Worm (Caenorhabditis elegans) whole organism, dauer: ENCODE results near the gene srv-14.

Experiments
- unc-62 ChIP-seq: sonication (generic microtip); optimal IDR thresholded peaks from 2 replicates; lab custom pipeline; 2017; ENCODE audit warnings: missing biosample characterization, missing genetic modification reagents, missing genetic modification characterization

Gene srv-14

ce11 chrIV:15894133-15894532 is at the start of gene srv-14:
Gene srv-14, minus strand, starts transcription at chrIV:15894233.
- TF ChIP-seq unc-62 (GFP tag; lab: Kevin White, UChicago): no peak

- no peak for TF ChIP-seq unc-62 (GFP tag; lab: Kevin White, UChicago)
Observed at ce11 chrIV:15941403-15941802, 47.4 kb upstream of the srv-14 start, which contains the start of gene Y105C5B.11. Gene Y105C5B.11, minus strand, starts transcription at chrIV:15941503.

ce11 chrIV:15940811-15941210 is 46.8 kb upstream of the srv-14 start:
- no peak for TF ChIP-seq unc-62 (GFP tag; lab: Kevin White, UChicago)

- no peak for TF ChIP-seq unc-62 (GFP tag; lab: Kevin White, UChicago)
Observed at ce11 chrIV:15938471-15938870, 44.4 kb upstream of the srv-14 start.

ce11 chrIV:15937088-15937487 is 43.1 kb upstream of the srv-14 start:
- TF ChIP-seq unc-62 (GFP tag; lab: Kevin White, UChicago): no peak

- TF ChIP-seq unc-62 (GFP tag; lab: Kevin White, UChicago): no peak
Observed at ce11 chrIV:15933814-15934213, 39.8 kb upstream of the srv-14 start, which contains the start of gene srv-16. Gene srv-16, minus strand, starts transcription at chrIV:15933914.

ce11 chrIV:15931833-15932232 is 37.8 kb upstream of the srv-14 start:
- TF ChIP-seq unc-62 (GFP tag; lab: Kevin White, UChicago): no peak

ce11 chrIV:15931176-15931575 is 37.1 kb upstream of the srv-14 start:
- TF ChIP-seq unc-62 (GFP tag; lab: Kevin White, UChicago): no peak

ce11 chrIV:15930694-15931093 is 36.7 kb upstream of the srv-14 start:
- no peak for TF ChIP-seq unc-62 (GFP tag; lab: Kevin White, UChicago)

- TF ChIP-seq unc-62 (GFP tag; lab: Kevin White, UChicago): no peak
Observed at ce11 chrIV:15930281-15930680, 36.2 kb upstream of the srv-14 start, which contains the start of gene Y105C5B.9. Gene Y105C5B.9, plus strand, starts transcription at chrIV:15930581.

ce11 chrIV:15929831-15930230 is 35.8 kb upstream of the srv-14 start:
- no peak for TF ChIP-seq unc-62 (GFP tag; lab: Kevin White, UChicago)

- TF ChIP-seq unc-62 (GFP tag; lab: Kevin White, UChicago): no peak
Observed at ce11 chrIV:15926746-15927145, 32.7 kb upstream of the srv-14 start, which contains the start of gene Y105C5B.8. Gene Y105C5B.8, minus strand, starts transcription at chrIV:15926846.

ce11 chrIV:15923000-15923399 is 29.0 kb upstream of the srv-14 start:
- no peak for TF ChIP-seq unc-62 (GFP tag; lab: Kevin White, UChicago)

- TF ChIP-seq unc-62 (GFP tag; lab: Kevin White, UChicago): no peak
Observed at ce11 chrIV:15915061-15915460, 21.0 kb upstream of the srv-14 start.

ce11 chrIV:15908251-15908650 is 14.2 kb upstream of the srv-14 start:
- no peak for TF ChIP-seq unc-62 (GFP tag; lab: Kevin White, UChicago)

ce11 chrIV:15906059-15906632 is 12.1 kb upstream of the srv-14 start, which contains the start of gene srv-15:
Gene srv-15, plus strand, starts transcription at chrIV:15906582.
- TF ChIP-seq unc-62 (GFP tag; lab: Kevin White, UChicago): no peak

- no peak for TF ChIP-seq unc-62 (GFP tag; lab: Kevin White, UChicago)
Observed at ce11 chrIV:15901123-15901522, 7.1 kb upstream of the srv-14 start, which contains the start of gene Y105C5B.5. Gene Y105C5B.5, minus strand, starts transcription at chrIV:15901225.
